Fruit fly (Drosophila melanogaster) whole organism, embryonic: ENCODE results near the gene da.

Experiments used
- Abd-B ChIP-seq: fragments of 200-800 bp; sonication (Bioruptor generic); optimal IDR thresholded peaks from 2 replicates; lab custom pipeline; 2018; ENCODE audit warnings: missing biosample characterization, mild to moderate bottlenecking, missing genetic modification characterization, moderate library complexity
- BEAF-32 ChIP-seq: fragments of 200-800 bp; sonication (Bioruptor generic); optimal IDR thresholded peaks from 3 replicates; lab custom pipeline; 2017; ENCODE audit warnings: missing biosample characterization, missing genetic modification characterization, mild to moderate bottlenecking, moderate library complexity, missing genetic modification reagents
- CG13296 ChIP-seq: fragments of 200-800 bp; sonication (Bioruptor generic); optimal IDR thresholded peaks from 3 replicates; lab custom pipeline; 2018; ENCODE audit warnings: missing biosample characterization, mild to moderate bottlenecking, missing genetic modification characterization
- CG15011 ChIP-seq: fragments of 200-800 bp; sonication (Bioruptor generic); optimal IDR thresholded peaks from 3 replicates; lab custom pipeline; 2018; ENCODE audit warnings: missing biosample characterization, mild to moderate bottlenecking, missing genetic modification characterization
- CG15269 ChIP-seq: fragments of 200-800 bp; sonication (Bioruptor generic); optimal IDR thresholded peaks from 2 replicates; lab custom pipeline; 2018; ENCODE audit warnings: missing biosample characterization, mild to moderate bottlenecking, missing genetic modification characterization, moderate library complexity
- CG15479 ChIP-seq: fragments of 200-800 bp; sonication (Bioruptor generic); optimal IDR thresholded peaks from 3 replicates; lab custom pipeline; 2019; ENCODE audit warnings: missing biosample characterization, mild to moderate bottlenecking, missing genetic modification characterization, moderate library complexity
- CG15514 ChIP-seq: fragments of 200-800 bp; sonication (Bioruptor generic); optimal IDR thresholded peaks from 3 replicates; lab custom pipeline; 2017; ENCODE audit warnings: missing biosample characterization, missing genetic modification characterization, mild to moderate bottlenecking, moderate library complexity, missing genetic modification reagents
- CG15696 ChIP-seq: fragments of 200-800 bp; sonication (Bioruptor generic); optimal IDR thresholded peaks from 2 replicates; lab custom pipeline; 2019; ENCODE audit warnings: missing biosample characterization, mild to moderate bottlenecking, missing genetic modification characterization, moderate library complexity
- CG16813 ChIP-seq: fragments of 200-800 bp; sonication (Bioruptor generic); IDR thresholded peaks from 3 replicates; pipeline ENCODE4 v1.3.6; 2022; ENCODE audit warnings: missing biosample characterization, missing genetic modification characterization; ENCODE audit not compliant: partially characterized antibody
- CG17328 ChIP-seq: fragments of 200-800 bp; sonication (Bioruptor generic); IDR thresholded peaks from 2 replicates; pipeline ENCODE4 v1.3.6; 2022; ENCODE audit warnings: missing biosample characterization, missing genetic modification characterization
- CG17612 ChIP-seq: fragments of 200-800 bp; sonication (Bioruptor generic); IDR thresholded peaks from 2 replicates; pipeline ENCODE4 v1.3.6; 2022; ENCODE audit warnings: missing biosample characterization, missing genetic modification characterization
- CG2120 ChIP-seq: fragments of 200-800 bp; sonication (Bioruptor generic); optimal IDR thresholded peaks from 3 replicates; lab custom pipeline; 2016; ENCODE audit warnings: missing biosample characterization, missing genetic modification characterization
- CG30020 ChIP-seq: fragments of 200-800 bp; optimal IDR thresholded peaks from 2 replicates; lab custom pipeline; 2019; ENCODE audit warnings: missing biosample characterization, mild to moderate bottlenecking, missing genetic modification characterization, moderate library complexity
- CG4404 ChIP-seq: fragments of 200-800 bp; sonication (Bioruptor generic); IDR thresholded peaks from 2 replicates; pipeline ENCODE4 v1.3.6; 2022; ENCODE audit warnings: missing biosample characterization, missing genetic modification characterization
- CG5953 ChIP-seq: fragments of 200-800 bp; sonication (Bioruptor generic); IDR thresholded peaks from 2 replicates; pipeline ENCODE4 v1.3.6; 2022; ENCODE audit warnings: missing biosample characterization, missing genetic modification characterization
- CG7372 ChIP-seq: fragments of 200-800 bp; sonication (Bioruptor generic); IDR thresholded peaks from 2 replicates; pipeline ENCODE4 v1.3.6; 2022; ENCODE audit warnings: missing biosample characterization, missing genetic modification characterization
- CG9817 ChIP-seq: fragments of 200-800 bp; sonication (Bioruptor generic); optimal IDR thresholded peaks from 2 replicates; lab custom pipeline; 2018; ENCODE audit warnings: missing biosample characterization, mild to moderate bottlenecking, missing genetic modification characterization, moderate library complexity
- D ChIP-seq, 2 experiments: fragments of 200-800 bp in 1 of 2; fragments of >200 bp in 1 of 2; sonication (Bioruptor generic) in 1 of 2; optimal IDR thresholded peaks; 2 replicates in 1 of 2; 3 replicates in 1 of 2; lab custom pipeline; 2017; ENCODE audit warnings: mild to moderate bottlenecking in 1 of 2, missing biosample characterization in 1 of 2, missing genetic modification characterization in 1 of 2, missing genetic modification reagents in 1 of 2
- D19B ChIP-seq: fragments of 200-800 bp; sonication (Bioruptor generic); optimal IDR thresholded peaks from 2 replicates; lab custom pipeline; 2017; ENCODE audit warnings: missing biosample characterization, mild to moderate bottlenecking, missing genetic modification characterization
- ERR ChIP-seq: fragments of 200-800 bp; sonication (Bioruptor generic); optimal IDR thresholded peaks from 2 replicates; lab custom pipeline; 2016; ENCODE audit warnings: missing biosample characterization, missing genetic modification characterization
- Fer3 ChIP-seq: fragments of 200-800 bp; sonication (Bioruptor generic); optimal IDR thresholded peaks from 2 replicates; lab custom pipeline; 2018; ENCODE audit warnings: missing biosample characterization, mild to moderate bottlenecking, missing genetic modification characterization, moderate library complexity
- Gsc ChIP-seq: fragments of 200-800 bp; sonication (Bioruptor generic); IDR thresholded peaks from 2 replicates; pipeline ENCODE4 v1.3.6; 2022; ENCODE audit warnings: missing biosample characterization, missing genetic modification characterization
- Gug ChIP-seq: fragments of 200-800 bp; sonication (Bioruptor generic); IDR thresholded peaks from 4 replicates; pipeline ENCODE4 v1.3.6; 2022; ENCODE audit warnings: missing biosample characterization, missing genetic modification characterization
- H15 ChIP-seq: fragments of 200-800 bp; sonication (Bioruptor generic); IDR thresholded peaks from 3 replicates; pipeline ENCODE4 v1.3.6; 2022; ENCODE audit warnings: missing biosample characterization, missing genetic modification characterization
- Hr78 ChIP-seq, 2 experiments: fragments of 200-800 bp in 1 of 2; fragments of >200 bp in 1 of 2; sonication (Bioruptor generic) in 1 of 2; optimal IDR thresholded peaks; 2 replicates each; lab custom pipeline; 2017 to 2019; ENCODE audit warnings: missing biosample characterization in 2 of 2, missing genetic modification characterization in 2 of 2, mild to moderate bottlenecking in 1 of 2, moderate library complexity in 1 of 2
- MESR4 ChIP-seq: fragments of 200-800 bp; sonication (Bioruptor generic); optimal IDR thresholded peaks from 2 replicates; lab custom pipeline; 2018; ENCODE audit warnings: missing biosample characterization, mild to moderate bottlenecking, missing genetic modification characterization, moderate library complexity
- Mrtf ChIP-seq: fragments of 200-800 bp; sonication (Bioruptor generic); IDR thresholded peaks from 3 replicates; pipeline ENCODE4 v1.3.6; 2022; ENCODE audit warnings: missing biosample characterization, missing genetic modification characterization
- Rfx ChIP-seq: fragments of 200-800 bp; sonication (Bioruptor generic); IDR thresholded peaks from 2 replicates; pipeline ENCODE4 v1.3.6; 2022; ENCODE audit warnings: missing biosample characterization, missing genetic modification characterization
- Sry-δ ChIP-seq: fragments of 200-800 bp; sonication (Bioruptor generic); optimal IDR thresholded peaks from 2 replicates; lab custom pipeline; 2016; ENCODE audit warnings: missing biosample characterization, missing genetic modification characterization
- ab ChIP-seq: fragments of 200-800 bp; sonication (Bioruptor generic); optimal IDR thresholded peaks from 2 replicates; lab custom pipeline; 2016; ENCODE audit warnings: missing biosample characterization, missing genetic modification characterization
- amos ChIP-seq: fragments of 200-800 bp; sonication (Bioruptor generic); IDR thresholded peaks from 2 replicates; pipeline ENCODE4 v1.3.6; 2022; ENCODE audit warnings: missing biosample characterization, missing genetic modification characterization; ENCODE audit not compliant: partially characterized antibody
- chinmo ChIP-seq: fragments of 200-800 bp; sonication (Bioruptor generic); IDR thresholded peaks from 4 replicates; pipeline ENCODE4 v1.3.6; 2022; ENCODE audit warnings: missing biosample characterization, missing genetic modification characterization; ENCODE audit not compliant: partially characterized antibody
- ewg ChIP-seq: fragments of 200-800 bp; sonication (Bioruptor generic); optimal IDR thresholded peaks from 3 replicates; lab custom pipeline; 2017; ENCODE audit warnings: mild to moderate bottlenecking, missing biosample characterization, missing genetic modification reagents, missing genetic modification characterization
- gro ChIP-seq: fragments of 200-800 bp; sonication (Bioruptor generic); optimal IDR thresholded peaks from 2 replicates; lab custom pipeline; 2016; ENCODE audit warnings: missing biosample characterization, missing genetic modification characterization
- lilli ChIP-seq: fragments of 200-800 bp; sonication (Bioruptor generic); optimal IDR thresholded peaks from 3 replicates; lab custom pipeline; 2016; ENCODE audit warnings: missing biosample characterization, missing genetic modification characterization
- mam ChIP-seq: fragments of 200-800 bp; sonication (Bioruptor generic); optimal IDR thresholded peaks from 3 replicates; lab custom pipeline; 2016; ENCODE audit warnings: missing biosample characterization, missing genetic modification characterization
- nom ChIP-seq: fragments of 200-800 bp; sonication (Bioruptor generic); optimal IDR thresholded peaks from 2 replicates; lab custom pipeline; 2017; ENCODE audit warnings: missing biosample characterization, missing genetic modification characterization, mild to moderate bottlenecking, moderate library complexity, missing genetic modification reagents
- onecut ChIP-seq: fragments of 200-800 bp; sonication (Bioruptor generic); IDR thresholded peaks from 2 replicates; pipeline ENCODE4 v1.3.6; 2022; ENCODE audit warnings: missing biosample characterization, missing genetic modification characterization
- pnt ChIP-seq: fragments of 200-800 bp; sonication (Bioruptor generic); optimal IDR thresholded peaks from 3 replicates; lab custom pipeline; 2016; ENCODE audit warnings: missing biosample characterization, missing genetic modification characterization
- pzg ChIP-seq: fragments of 200-800 bp; sonication (Bioruptor generic); optimal IDR thresholded peaks from 3 replicates; lab custom pipeline; 2018; ENCODE audit warnings: missing biosample characterization, mild to moderate bottlenecking, missing genetic modification characterization, moderate library complexity
- repo ChIP-seq: fragments of 200-800 bp; sonication (Bioruptor generic); optimal IDR thresholded peaks from 2 replicates; lab custom pipeline; 2016; ENCODE audit warnings: missing biosample characterization, missing genetic modification characterization
- row ChIP-seq: fragments of 200-800 bp; sonication (Bioruptor generic); IDR thresholded peaks from 3 replicates; pipeline ENCODE4 v1.3.6; 2022; ENCODE audit warnings: missing biosample characterization, missing genetic modification characterization
- sens ChIP-seq: fragments of 200-800 bp; sonication (Bioruptor generic); peaks from one replicate; lab custom pipeline; 2016; ENCODE audit warnings: missing biosample characterization, missing genetic modification characterization
- slbo ChIP-seq: fragments of 200-800 bp; sonication (Bioruptor generic); IDR thresholded peaks from 2 replicates; pipeline ENCODE4 v1.3.6; 2022; ENCODE audit warnings: missing biosample characterization, missing genetic modification characterization
- slp2 ChIP-seq: fragments of 200-800 bp; sonication (Bioruptor generic); optimal IDR thresholded peaks from 2 replicates; lab custom pipeline; 2016; ENCODE audit warnings: missing biosample characterization, missing genetic modification characterization
- tx ChIP-seq: fragments of 200-800 bp; sonication (Bioruptor generic); optimal IDR thresholded peaks from 2 replicates; lab custom pipeline; 2016; ENCODE audit warnings: missing biosample characterization, missing genetic modification characterization
- wek ChIP-seq: fragments of 200-800 bp; sonication (Bioruptor generic); optimal IDR thresholded peaks from 3 replicates; lab custom pipeline; 2018; ENCODE audit warnings: missing biosample characterization, mild to moderate bottlenecking, missing genetic modification characterization, moderate library complexity

The da gene

dm6 chr2L:10373605-10374269 lies 14.2 kb upstream of the da start, which contains the start of gene rho-5:
Gene rho-5 (minus strand): TSS chr2L:10373900.
- TF ChIP-seq CG16813 (GFP tag; lab: Robert Waterston, UW) = no peak
- peak; percentile 15 for TF ChIP-seq lilli (GFP tag; lab: Kevin White, UChicago)
- no peak for TF ChIP-seq tx (GFP tag; lab: Kevin White, UChicago)
- TF ChIP-seq Sry-δ (GFP tag; lab: Kevin White, UChicago) = peak; percentile 40
- TF ChIP-seq CG30020 (tag; lab: Kevin White, UChicago) = peak; percentile 13
- no peak for TF ChIP-seq D (optimal IDR thresholded peaks at IDR 0.05; lab: Kevin White, UChicago)
- TF ChIP-seq D (GFP tag; optimal IDR thresholded peaks at IDR 0.05; lab: Kevin White, UChicago) = no peak
- TF ChIP-seq H15 = no peak
- TF ChIP-seq CG15514 (GFP tag; lab: Kevin White, UChicago) = no peak
- TF ChIP-seq ERR = no peak
- peak; percentile 34; the same call in 1 of the 2 replicates for TF ChIP-seq slbo (GFP tag; lab: Robert Waterston, UW)
- no peak for TF ChIP-seq Abd-B
- TF ChIP-seq BEAF-32 (GFP tag; lab: Kevin White, UChicago) = peak; percentile 8
- TF ChIP-seq ab (GFP tag; lab: Kevin White, UChicago) = no peak
- peak; percentile 5 for TF ChIP-seq mam
- 0 out of 2 replicates have a peak, but pooled peaks have one; percentile 28 for TF ChIP-seq CG17328 (GFP tag; lab: Robert Waterston, UW)
- TF ChIP-seq Rfx (GFP tag; lab: Robert Waterston, UW) = peak; percentile 45; the same call in 1 of the 2 replicates
- no peak for TF ChIP-seq CG15011 (GFP tag; lab: Kevin White, UChicago)
- TF ChIP-seq sens (GFP tag; lab: Kevin White, UChicago) = peak; percentile 53
- TF ChIP-seq onecut (GFP tag; lab: Robert Waterston, UW) = peak; percentile 93
- TF ChIP-seq MESR4 (GFP tag; lab: Kevin White, UChicago) = peak; percentile 7
- TF ChIP-seq pzg (GFP tag; lab: Kevin White, UChicago) = peak; percentile 6
- peak; percentile 6 for TF ChIP-seq gro (GFP tag; lab: Kevin White, UChicago)
- no peak for TF ChIP-seq CG9817 (tag; lab: Kevin White, UChicago)
- TF ChIP-seq CG7372 (GFP tag; lab: Robert Waterston, UW) = no peak
- no peak for TF ChIP-seq CG15696 (tag; lab: Kevin White, UChicago)
- peak; percentile 60 for TF ChIP-seq row (GFP tag; lab: Robert Waterston, UW)
- no peak for TF ChIP-seq wek (GFP tag; lab: Kevin White, UChicago)
- TF ChIP-seq amos (GFP tag; lab: Robert Waterston, UW) = no peak; the same call in 1 of the 2 replicates
- TF ChIP-seq ewg (GFP tag; lab: Kevin White, UChicago) = peak; percentile 97
- peak; percentile 50 for TF ChIP-seq CG2120 (GFP tag; lab: Kevin White, UChicago)
- no peak for TF ChIP-seq CG17612 (GFP tag; lab: Robert Waterston, UW)
- no peak for TF ChIP-seq Gug (GFP tag; lab: Robert Waterston, UW)
- TF ChIP-seq D19B (GFP tag; lab: Kevin White, UChicago) = peak; percentile 65

- peak; percentile 32 for TF ChIP-seq nom (GFP tag; lab: Kevin White, UChicago)
- TF ChIP-seq Mrtf (GFP tag; lab: Robert Waterston, UW) = no peak
- peak; percentile 87 for TF ChIP-seq CG15269 (tag; lab: Kevin White, UChicago)
- no peak for TF ChIP-seq CG15479 (GFP tag; lab: Kevin White, UChicago)
- TF ChIP-seq D (optimal IDR thresholded peaks at IDR 0.05; lab: Kevin White, UChicago) = no peak
- TF ChIP-seq D (GFP tag; optimal IDR thresholded peaks at IDR 0.05; lab: Kevin White, UChicago) = peak; percentile 49
- peak; percentile 87 for TF ChIP-seq CG13296 (GFP tag; lab: Kevin White, UChicago)
- TF ChIP-seq slp2 = no peak
- 0 out of 4 replicates have a peak, but pooled peaks have one; percentile 41 for TF ChIP-seq chinmo (GFP tag; lab: Robert Waterston, UW)
- TF ChIP-seq CG5953 (GFP tag; lab: Robert Waterston, UW) = no peak
- no peak for TF ChIP-seq repo
- TF ChIP-seq pnt = no peak
- TF ChIP-seq Fer3 (tag; lab: Kevin White, UChicago) = peak; percentile 71
- no peak for TF ChIP-seq CG4404 (GFP tag; lab: Robert Waterston, UW)
- no peak for TF ChIP-seq Gsc (GFP tag; lab: Robert Waterston, UW)
- no peak for TF ChIP-seq Hr78 (GFP tag; optimal IDR thresholded peaks at IDR 0.05; lab: Kevin White, UChicago)
These were observed 12.3 kb upstream of the da start, which contains the start of the genes CG33303 and dpr19 for dm6 chr2L:10375464-10376236. Gene CG33303 (minus strand): TSS chr2L:10375757. Gene dpr19 (plus strand): TSS chr2L:10376168.
